Worm (Caenorhabditis elegans) whole organism, L4 larva: Measurements from ENCODE around the gene F23F1.4.
A peak's percentile ranks its signal among the peaks of the same experiment; 100 is the strongest.

Experiments
- D1046.2 ChIP-seq: fragments of 200-800 bp; sonication (Bioruptor generic); IDR thresholded peaks from 2 replicates; pipeline ENCODE4 v1.3.6; 2022; ENCODE audit warnings: missing genetic modification characterization, missing compliant biosample characterization
- F10B5.3 ChIP-seq: sonication (generic microtip); optimal IDR thresholded peaks from 2 replicates; lab custom pipeline; 2016; ENCODE audit warnings: mild to moderate bottlenecking, missing genetic modification characterization, missing compliant biosample characterization
- F44E2.7 ChIP-seq: fragments of 200-800 bp; sonication (Bioruptor generic); IDR thresholded peaks from 2 replicates; pipeline ENCODE4 v2.1.2; 2022; ENCODE audit warnings: missing genetic modification characterization, missing compliant biosample characterization
- F49E8.2 ChIP-seq: sonication (generic microtip); optimal IDR thresholded peaks from 2 replicates; lab custom pipeline; 2016; ENCODE audit warnings: missing compliant biosample characterization, mild to moderate bottlenecking, missing genetic modification characterization, borderline replicate concordance
- T26A8.4 ChIP-seq: fragments of 200-800 bp; sonication (Bioruptor generic); IDR thresholded peaks from 2 replicates; pipeline ENCODE4 v1.3.6; 2022; ENCODE audit warnings: missing genetic modification characterization, missing compliant biosample characterization
- aha-1 ChIP-seq: fragments of 150-350 bp; peaks from one replicate; lab custom pipeline; 2014; ENCODE audit warnings: missing biosample characterization, missing genetic modification characterization
- arid-1 ChIP-seq: fragments of 200-800 bp; sonication (Bioruptor generic); conservative IDR thresholded peaks from 2 replicates; pipeline ENCODE4 v1.3.6; 2022; ENCODE audit warnings: missing genetic modification reagents, missing genetic modification characterization, missing compliant biosample characterization
- ceh-20 ChIP-seq: fragments of 200-800 bp; sonication (Bioruptor generic); IDR thresholded peaks from 2 replicates; pipeline ENCODE4 v1.3.6; 2022; ENCODE audit warnings: missing genetic modification reagents, missing genetic modification characterization, missing compliant biosample characterization
- ceh-32 ChIP-seq: sonication (generic microtip); optimal IDR thresholded peaks from 2 replicates; lab custom pipeline; 2016; ENCODE audit warnings: mild to moderate bottlenecking, missing genetic modification characterization, missing compliant biosample characterization; ENCODE audit not compliant: poor library complexity
- ceh-62 ChIP-seq: sonication (generic microtip); optimal IDR thresholded peaks from 2 replicates; lab custom pipeline; 2017; ENCODE audit warnings: missing biosample characterization, missing genetic modification characterization
- dmd-6 ChIP-seq: fragments of 200-800 bp; sonication (Bioruptor generic); IDR thresholded peaks from 2 replicates; pipeline ENCODE4 v1.3.6; 2022; ENCODE audit warnings: missing genetic modification reagents, missing genetic modification characterization, missing compliant biosample characterization
- dmd-9 ChIP-seq: fragments of 200-800 bp; sonication (Bioruptor generic); IDR thresholded peaks from 2 replicates; pipeline ENCODE4 v1.3.6; 2022; ENCODE audit warnings: missing genetic modification reagents, missing genetic modification characterization, missing compliant biosample characterization
- dpl-1 ChIP-seq: fragments of 150-350 bp; optimal IDR thresholded peaks from 2 replicates; lab custom pipeline; 2014; ENCODE audit warnings: missing biosample characterization, missing genetic modification reagents, missing genetic modification characterization
- duxl-1 ChIP-seq: sonication (generic microtip); optimal IDR thresholded peaks from 2 replicates; lab custom pipeline; 2016; ENCODE audit warnings: mild to moderate bottlenecking, missing genetic modification characterization, moderate library complexity, missing compliant biosample characterization; ENCODE audit not compliant: poor library complexity
- dve-1 ChIP-seq: sonication (generic microtip); optimal IDR thresholded peaks from 2 replicates; lab custom pipeline; 2017; ENCODE audit warnings: antibody characterized with exemption, mild to moderate bottlenecking, missing genetic modification characterization, missing compliant biosample characterization; ENCODE audit not compliant: insufficient read depth
- egl-43 ChIP-seq: fragments of 200-800 bp; sonication (Bioruptor generic); IDR thresholded peaks from 2 replicates; pipeline ENCODE4 v1.3.6; 2022; ENCODE audit warnings: missing genetic modification reagents, missing genetic modification characterization, missing compliant biosample characterization
- hlh-30 ChIP-seq: sonication (generic microtip); optimal IDR thresholded peaks from 2 replicates; lab custom pipeline; 2017; ENCODE audit warnings: antibody characterized with exemption, mild to moderate bottlenecking, missing genetic modification characterization, missing compliant biosample characterization; ENCODE audit not compliant: insufficient read depth
- jun-1 ChIP-seq: fragments of 150-350 bp; optimal IDR thresholded peaks from 2 replicates; lab custom pipeline; 2014; ENCODE audit warnings: missing biosample characterization, missing genetic modification reagents, missing genetic modification characterization
- lin-29 ChIP-seq: fragments of 200-800 bp; sonication (Bioruptor generic); IDR thresholded peaks from 2 replicates; pipeline ENCODE4 v1.3.6; 2022; ENCODE audit warnings: missing genetic modification reagents, missing genetic modification characterization, missing compliant biosample characterization
- lin-38 ChIP-seq: fragments of 200-800 bp; sonication (Bioruptor generic); IDR thresholded peaks from 2 replicates; pipeline ENCODE4 v1.3.6; 2022; ENCODE audit warnings: missing genetic modification reagents, missing genetic modification characterization, missing compliant biosample characterization
- mdl-1 ChIP-seq, 2 experiments: fragments of 150-350 bp in 1 of 2; sonication (generic microtip) in 1 of 2; optimal IDR thresholded peaks; 2 replicates each; lab custom pipeline; 2014 to 2017; ENCODE audit warnings: missing biosample characterization in 2 of 2, missing genetic modification characterization in 2 of 2
- mep-1 ChIP-seq: fragments of 150-350 bp; sonication (generic microtip); optimal IDR thresholded peaks from 3 replicates; lab custom pipeline; 2014; ENCODE audit warnings: missing biosample characterization, missing genetic modification characterization
- mes-2 ChIP-seq: sonication (generic microtip); optimal IDR thresholded peaks from 2 replicates; lab custom pipeline; 2016; ENCODE audit warnings: missing genotype, mild to moderate bottlenecking, missing genetic modification characterization, missing compliant biosample characterization; ENCODE audit not compliant: poor library complexity, severe bottlenecking
- mxl-2 ChIP-seq: fragments of 200-800 bp; sonication (Bioruptor generic); conservative IDR thresholded peaks from 2 replicates; pipeline ENCODE4 v1.3.6; 2022; ENCODE audit warnings: missing genetic modification reagents, missing genetic modification characterization, missing compliant biosample characterization
- nhr-10 ChIP-seq: fragments of 150-350 bp; optimal IDR thresholded peaks from 2 replicates; lab custom pipeline; 2014; ENCODE audit warnings: missing biosample characterization, missing genetic modification characterization
- nhr-102 ChIP-seq: sonication (generic microtip); optimal IDR thresholded peaks from 2 replicates; lab custom pipeline; 2016; ENCODE audit warnings: mild to moderate bottlenecking, missing genetic modification characterization, moderate library complexity, missing compliant biosample characterization
- nhr-11 ChIP-seq: fragments of 150-350 bp; optimal IDR thresholded peaks from 2 replicates; lab custom pipeline; 2014; ENCODE audit warnings: missing biosample characterization, missing genetic modification characterization
- nhr-111 ChIP-seq: fragments of 200-800 bp; sonication (Bioruptor generic); optimal IDR thresholded peaks from 2 replicates; lab custom pipeline; 2018; ENCODE audit warnings: mild to moderate bottlenecking, missing genetic modification characterization, missing compliant biosample characterization
- nhr-237 ChIP-seq: sonication (generic microtip); optimal IDR thresholded peaks from 2 replicates; lab custom pipeline; 2017; ENCODE audit warnings: missing biosample characterization, missing genetic modification characterization
- nhr-25 ChIP-seq: sonication (generic microtip); optimal IDR thresholded peaks from 2 replicates; lab custom pipeline; 2017; ENCODE audit warnings: missing genetic modification characterization, mild to moderate bottlenecking, missing compliant biosample characterization, antibody characterized with exemption, moderate library complexity, borderline replicate concordance; ENCODE audit not compliant: insufficient read depth
- nhr-28 ChIP-seq: fragments of 150-350 bp; optimal IDR thresholded peaks from 2 replicates; lab custom pipeline; 2014; ENCODE audit warnings: missing biosample characterization, missing genetic modification characterization
- nhr-48 ChIP-seq: sonication (generic microtip); optimal IDR thresholded peaks from 2 replicates; lab custom pipeline; 2016; ENCODE audit warnings: mild to moderate bottlenecking, missing genetic modification characterization, missing compliant biosample characterization
- nhr-6 ChIP-seq: fragments of 150-350 bp; optimal IDR thresholded peaks from 2 replicates; lab custom pipeline; 2014; ENCODE audit warnings: missing biosample characterization, missing genetic modification characterization
- nhr-76 ChIP-seq: fragments of 150-350 bp; optimal IDR thresholded peaks from 2 replicates; lab custom pipeline; 2014; ENCODE audit warnings: missing biosample characterization, missing genetic modification characterization
- pha-4 ChIP-seq, 2 experiments: fragments of 150-350 bp in 1 of 2; fragments of 200-800 bp in 1 of 2; sonication (Bioruptor generic) in 1 of 2; IDR thresholded peaks in 1 of 2; optimal IDR thresholded peaks in 1 of 2; 2 replicates each; pipeline versions ENCODE4 v1.3.6 to Lab custom; 2014 to 2022; ENCODE audit warnings: missing genetic modification characterization in 2 of 2, missing genetic modification reagents in 2 of 2, missing biosample characterization in 1 of 2, missing compliant biosample characterization in 1 of 2
- php-3 ChIP-seq: fragments of 200-800 bp; sonication (Bioruptor generic); IDR thresholded peaks from 2 replicates; pipeline ENCODE4 v1.3.6; 2022; ENCODE audit warnings: missing genetic modification reagents, missing genetic modification characterization, missing compliant biosample characterization
- sdz-12 ChIP-seq: fragments of 200-800 bp; sonication (Bioruptor generic); optimal IDR thresholded peaks from 2 replicates; lab custom pipeline; 2018; ENCODE audit warnings: mild to moderate bottlenecking, missing genetic modification characterization, missing compliant biosample characterization
- set-16 ChIP-seq: fragments of 200-800 bp; sonication (Bioruptor generic); IDR thresholded peaks from 2 replicates; pipeline ENCODE4 v1.3.6; 2022; ENCODE audit warnings: missing genetic modification reagents, missing genetic modification characterization, missing compliant biosample characterization
- skn-1 ChIP-seq: fragments of 150-350 bp; optimal IDR thresholded peaks from 2 replicates; lab custom pipeline; 2014; ENCODE audit warnings: missing biosample characterization, missing genetic modification characterization
- snpc-1.2 ChIP-seq: fragments of 200-800 bp; sonication (Bioruptor generic); IDR thresholded peaks from 2 replicates; pipeline ENCODE4 v1.3.6; 2022; ENCODE audit warnings: missing genetic modification reagents, missing genetic modification characterization, missing compliant biosample characterization
- snpc-4 ChIP-seq: fragments of 150-350 bp; optimal IDR thresholded peaks from 2 replicates; lab custom pipeline; 2014; ENCODE audit warnings: missing biosample characterization, missing genetic modification characterization
- spr-3 ChIP-seq: fragments of 200-800 bp; sonication (Bioruptor generic); optimal IDR thresholded peaks from 2 replicates; lab custom pipeline; 2018; ENCODE audit warnings: mild to moderate bottlenecking, missing genetic modification characterization, missing compliant biosample characterization
- tag-97 ChIP-seq: fragments of 200-800 bp; sonication (Bioruptor generic); IDR thresholded peaks from 2 replicates; pipeline ENCODE4 v1.3.6; 2022; ENCODE audit warnings: missing genetic modification characterization, missing compliant biosample characterization
- tra-1 ChIP-seq: fragments of 200-800 bp; sonication (Bioruptor generic); IDR thresholded peaks from 2 replicates; pipeline ENCODE4 v1.3.6; 2022; ENCODE audit warnings: missing genetic modification reagents, missing genetic modification characterization, missing compliant biosample characterization
- unc-130 ChIP-seq: sonication (generic microtip); optimal IDR thresholded peaks from 2 replicates; lab custom pipeline; 2016; ENCODE audit warnings: missing genetic modification reagents, missing genetic modification characterization, missing compliant biosample characterization
- unc-62 ChIP-seq, 3 experiments: fragments of 150-350 bp in 1 of 3; sonication (generic microtip); optimal IDR thresholded peaks in 2 of 3; peaks in 1 of 3; 1 replicate in 1 of 3; 2 replicates in 2 of 3; lab custom pipeline; 2014 to 2017; ENCODE audit warnings: missing biosample characterization in 3 of 3, missing genetic modification characterization in 3 of 3, missing genetic modification reagents in 3 of 3, missing genotype in 1 of 3
- zfp-2 ChIP-seq: sonication (generic microtip); optimal IDR thresholded peaks from 2 replicates; lab custom pipeline; 2016; ENCODE audit warnings: mild to moderate bottlenecking, missing genetic modification characterization, missing compliant biosample characterization
- zip-11 ChIP-seq: fragments of 200-800 bp; sonication (Bioruptor generic); IDR thresholded peaks from 2 replicates; pipeline ENCODE4 v1.3.6; 2022; ENCODE audit warnings: missing genetic modification characterization, missing compliant biosample characterization
- ztf-11 ChIP-seq: fragments of 150-350 bp; optimal IDR thresholded peaks from 2 replicates; lab custom pipeline; 2014; ENCODE audit warnings: missing biosample characterization, missing genetic modification characterization

F23F1.4 gene

DNA sequence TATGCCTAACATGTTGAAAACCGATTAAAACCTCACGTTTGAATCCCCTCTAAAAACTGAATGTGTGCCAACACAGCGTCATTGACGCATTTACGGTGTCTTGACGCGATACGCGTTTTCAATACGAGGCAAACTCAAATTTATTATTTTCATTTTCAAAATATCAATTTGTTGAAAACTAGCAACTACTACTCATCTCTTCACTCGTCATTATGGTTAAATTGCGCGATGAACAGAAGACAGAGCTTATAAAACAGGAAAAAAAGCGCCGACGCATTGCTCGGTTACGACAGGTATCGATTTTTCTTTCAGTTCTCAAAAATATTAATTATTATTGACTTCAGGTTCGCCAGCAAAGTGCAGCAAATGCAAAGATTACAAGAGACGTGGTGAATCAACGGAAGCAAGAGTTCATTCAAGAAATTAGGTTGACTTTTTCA is 3.6 kb downstream of the F23F1.4 start, which contains the start of gene enee-1 (continued):
- TF ChIP-seq nhr-6 (tag; lab: Kevin White, UChicago) (peak; percentile 93), unc-130 (GFP tag; lab: Kevin White, UChicago) (no peak), duxl-1 (peak; percentile 75), nhr-237 (tag; lab: Kevin White, UChicago) (no peak), mep-1 (tag; lab: Kevin White, UChicago) (peak; percentile 87), hlh-30 (tag; lab: Kevin White, UChicago) (peak; percentile 76), unc-62 (GFP tag; optimal IDR thresholded peaks at IDR 0.05 in 1 of 2; lab: Kevin White, UChicago) (peak in 1 of 2 experiments; percentile 92), unc-62 (tag; optimal IDR thresholded peaks at IDR 0.05; lab: Kevin White, UChicago) (no peak), nhr-102 (tag; lab: Kevin White, UChicago) (peak; percentile 81), mdl-1 (tag; optimal IDR thresholded peaks at IDR 0.05; lab: Kevin White, UChicago) (peak in 1 of 2 experiments; percentile 18), dve-1 (tag; lab: Kevin White, UChicago) (peak; percentile 92), tag-97 (no peak), lin-38 (peak; percentile 83), dmd-9 (no peak), nhr-111 (no peak), ceh-32 (peak; percentile 23), nhr-25 (tag; lab: Kevin White, UChicago) (peak; percentile 28), dpl-1 (GFP tag; lab: Kevin White, UChicago) (peak; percentile 96), ceh-20 (GFP tag; lab: Robert Waterston, UW) (no peak), spr-3 (GFP tag; lab: Kevin White, UChicago) (peak; percentile 69), lin-29 (peak; percentile 50; the same call in 1 of the 2 replicates), aha-1 (peak; percentile 95), pha-4 (GFP tag; IDR thresholded peaks at IDR 0.05; lab: Robert Waterston, UW) (peak; percentile 26; the same call in 1 of the 2 replicates), pha-4 (tag; optimal IDR thresholded peaks at IDR 0.05; lab: Kevin White, UChicago) (peak; percentile 59), nhr-76 (tag; lab: Kevin White, UChicago) (no peak), snpc-4 (no peak), ceh-62 (tag; lab: Kevin White, UChicago) (no peak), D1046.2 (GFP tag; lab: Robert Waterston, UW) (no peak), php-3 (GFP tag; lab: Robert Waterston, UW) (0 out of 2 replicates have a peak, but pooled peaks have one; percentile 6), F49E8.2 (tag; lab: Kevin White, UChicago) (no peak), T26A8.4 (GFP tag; lab: Robert Waterston, UW) (peak; percentile 94), nhr-48 (tag; lab: Kevin White, UChicago) (peak; percentile 36), jun-1 (tag; lab: Kevin White, UChicago) (peak; percentile 74), nhr-11 (peak; percentile 75), zip-11 (no peak), nhr-10 (no peak), nhr-28 (tag; lab: Kevin White, UChicago) (peak; percentile 36), zfp-2 (tag; lab: Kevin White, UChicago) (no peak), egl-43 (no peak), mes-2 (tag; lab: Kevin White, UChicago) (peak; percentile 90), arid-1 (GFP tag; lab: Robert Waterston, UW) (peak; percentile 52), tra-1 (GFP tag; lab: Robert Waterston, UW) (no peak), ztf-11 (no peak), dmd-6 (peak; percentile 64), F10B5.3 (tag; lab: Kevin White, UChicago) (peak; percentile 48), snpc-1.2 (GFP tag; lab: Robert Waterston, UW) (no peak), mxl-2 (no peak), F44E2.7 (no peak), sdz-12 (no peak), skn-1 (tag; lab: Kevin White, UChicago) (no peak), set-16 (GFP tag; lab: Robert Waterston, UW) (no peak)
